Worm (Caenorhabditis elegans) whole organism, L4/young adult: ENCODE results near the gene F25E5.16.

ENCODE experiments used
- W03F9.2 ChIP-seq: fragments of 150-350 bp; optimal IDR thresholded peaks from 2 replicates; lab custom pipeline; 2014; ENCODE audit warnings: missing biosample characterization, missing genetic modification characterization
- dao-5 ChIP-seq: sonication (generic microtip); optimal IDR thresholded peaks from 2 replicates; lab custom pipeline; 2016; ENCODE audit warnings: missing genotype, missing genetic modification characterization, moderate library complexity, missing compliant biosample characterization
- him-1 ChIP-seq: sonication (generic microtip); optimal IDR thresholded peaks from 2 replicates; lab custom pipeline; 2016; ENCODE audit warnings: missing genotype, missing genetic modification reagents, missing genetic modification characterization, missing compliant biosample characterization

- no peak for TF ChIP-seq W03F9.2 (tag; lab: Kevin White, UChicago)
- no peak for TF ChIP-seq dao-5 (tag; lab: Kevin White, UChicago)
- TF ChIP-seq him-1 = no peak
Measured at ce11 chrV:7454236-7454635, 16.2 kb downstream of the F25E5.16 start, which contains the start of gene try-8.
